Fruit fly (Drosophila melanogaster): ENCODE measurements around the gene Obp8a.

The Obp8a gene

DNA sequence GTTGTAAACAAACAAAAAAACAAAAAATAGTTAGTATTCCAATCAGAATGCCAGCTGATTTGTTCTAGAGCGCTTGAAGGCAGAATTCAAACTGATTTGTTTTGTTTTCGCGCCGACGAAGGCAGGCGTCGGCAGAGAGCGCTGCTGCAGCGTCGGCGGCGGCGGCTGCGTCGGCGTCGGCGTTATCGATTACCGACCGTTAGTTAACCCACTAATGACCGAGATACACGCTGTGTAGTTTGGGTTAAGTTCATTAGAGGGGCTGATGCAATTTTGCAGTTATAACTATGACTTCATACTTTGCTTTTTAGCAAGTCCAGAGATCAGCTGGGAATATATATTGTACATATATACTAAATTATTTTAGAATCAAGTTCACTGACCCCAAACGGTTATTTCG is 8.5 kb downstream of the Obp8a start, which contains the start of gene t:
Gene t, minus strand, starts transcription at position 76 of the 400 bp plus-strand sequence.
- no peak for TF ChIP-seq CG17801 (GFP tag; optimal IDR thresholded peaks at IDR 0.05; ENCODE audit: partially characterized antibody)

dm6 chrX:9224423-9224822 is 9.7 kb downstream of the Obp8a start:
- no peak for TF ChIP-seq CG17801 (GFP tag; optimal IDR thresholded peaks at IDR 0.05; ENCODE audit: partially characterized antibody)

DNA sequence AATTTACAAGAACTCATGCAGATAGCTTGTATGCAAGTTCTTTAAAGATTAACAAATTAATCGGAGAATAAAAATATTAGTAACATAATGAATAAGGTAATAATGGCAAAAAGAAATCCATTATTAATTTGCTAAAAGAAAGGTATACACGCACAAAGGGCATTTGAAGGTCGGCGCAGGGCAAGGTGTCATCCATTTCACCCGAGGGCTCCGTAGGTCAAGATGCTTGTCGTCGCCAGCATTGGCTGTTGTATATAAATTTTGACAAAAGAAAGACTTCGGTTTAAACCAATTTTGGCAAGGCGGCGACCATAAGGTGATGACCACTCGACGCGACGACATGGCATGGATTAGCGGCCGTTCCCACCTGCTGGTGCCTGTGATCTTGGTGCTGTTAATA is 10.5 kb downstream of the Obp8a start, which contains the start of gene CG15370:
Gene CG15370, plus strand, starts transcription at position 301 of the 400 bp plus-strand sequence.
- TF ChIP-seq CG17801 (GFP tag; optimal IDR thresholded peaks at IDR 0.05; ENCODE audit: partially characterized antibody): no peak

- no peak for TF ChIP-seq CG17801 (GFP tag; optimal IDR thresholded peaks at IDR 0.05; ENCODE audit: partially characterized antibody)
Observed at dm6 chrX:9226837-9227236, 12.2 kb downstream of the Obp8a start, which contains the start of gene Gr8a. Gene Gr8a (plus strand): TSS chrX:9227137.

DNA sequence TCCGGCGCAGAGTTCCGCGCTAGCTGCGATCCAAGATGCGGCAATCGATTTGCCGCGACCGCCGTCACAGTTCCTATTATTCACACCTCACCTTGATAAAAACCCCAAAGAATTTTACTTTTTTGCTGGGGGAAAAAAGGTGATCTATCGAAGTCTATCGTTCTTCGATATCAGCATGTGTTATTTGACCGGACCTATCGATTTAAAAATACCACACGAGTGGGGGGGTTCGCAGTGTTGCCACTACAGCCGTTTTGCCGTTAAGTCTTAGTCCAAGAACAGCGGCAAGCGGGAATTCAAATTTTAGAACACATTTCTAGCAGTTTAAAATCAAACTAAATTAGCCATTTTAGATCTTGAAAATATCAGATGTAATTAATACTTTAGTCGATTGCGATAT is 17.5 kb downstream of the Obp8a start, which contains the start of gene CG12121:
Gene CG12121, minus strand, starts transcription at position 180 of the 400 bp plus-strand sequence.
- peak; percentile 35 for TF ChIP-seq CG17801 (GFP tag; optimal IDR thresholded peaks at IDR 0.05; ENCODE audit: partially characterized antibody)

DNA sequence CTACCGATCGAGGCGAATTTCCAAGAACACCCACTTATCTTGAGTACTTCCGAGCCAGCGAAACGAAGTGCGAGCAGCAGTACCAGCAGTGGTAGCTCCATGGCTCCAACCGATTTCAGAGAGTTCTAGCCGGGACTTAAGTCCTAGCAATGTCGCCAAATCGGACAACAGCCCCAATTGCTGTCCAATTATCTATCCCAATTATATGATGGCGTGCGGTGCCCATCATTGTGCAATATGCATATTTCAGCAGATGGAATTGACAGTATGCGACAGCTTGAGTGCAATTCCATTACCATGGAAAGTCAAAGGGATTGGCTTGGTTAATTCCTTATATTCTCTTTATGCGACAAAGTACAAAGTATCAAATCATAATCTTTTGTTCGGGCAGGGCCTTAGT is 21.8 kb downstream of the Obp8a start, which contains the start of gene Ir8a:
Gene Ir8a, minus strand, starts transcription at position 101 of the 400 bp plus-strand sequence.
- no peak for TF ChIP-seq CG17801 (GFP tag; optimal IDR thresholded peaks at IDR 0.05; ENCODE audit: partially characterized antibody)

- TF ChIP-seq CG17801 (GFP tag; optimal IDR thresholded peaks at IDR 0.05; ENCODE audit: partially characterized antibody): peak; percentile 72
Observed at dm6 chrX:9243417-9243884, 28.8 kb downstream of the Obp8a start, which contains the start of the genes mxc and Larp7. Gene mxc (minus strand): TSS chrX:9243467. Gene Larp7 (plus strand): TSS chrX:9243817.

dm6 chrX:9247171-9247783 is 32.6 kb downstream of the Obp8a start, which contains the start of the genes amx and Dsor1:
Gene amx (minus strand): TSS chrX:9247336.
Gene Dsor1 (plus strand): TSS chrX:9247342.
- no peak for TF ChIP-seq CG17801 (GFP tag; optimal IDR thresholded peaks at IDR 0.05; ENCODE audit: partially characterized antibody)

DNA sequence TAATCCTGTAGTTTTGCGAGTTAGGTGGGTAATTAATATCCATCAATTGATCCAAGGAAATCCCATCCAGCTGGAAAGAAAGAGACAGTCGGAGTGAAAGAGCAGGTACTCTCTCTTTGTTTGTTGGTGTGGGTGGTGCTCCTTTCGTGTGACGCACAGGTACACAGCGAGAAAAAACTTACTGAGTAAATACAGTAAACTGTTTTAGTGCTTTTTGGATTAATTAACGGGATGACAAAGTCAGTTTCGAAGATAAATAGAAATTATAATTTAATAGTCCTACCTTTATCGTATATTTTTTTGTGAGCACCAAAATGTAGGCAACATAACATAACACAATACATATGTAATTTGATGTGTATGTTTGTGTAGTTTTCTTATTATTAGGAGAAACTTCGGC is 33.4 kb downstream of the Obp8a start:
- no peak for TF ChIP-seq CG17801 (GFP tag; optimal IDR thresholded peaks at IDR 0.05; ENCODE audit: partially characterized antibody)

- peak; percentile 62 for TF ChIP-seq CG17801 (GFP tag; optimal IDR thresholded peaks at IDR 0.05; ENCODE audit: partially characterized antibody)
Observed at dm6 chrX:9250161-9250831, 35.6 kb downstream of the Obp8a start, which contains the start of gene CG17754. Gene CG17754 (plus strand): TSS chrX:9250420.

DNA sequence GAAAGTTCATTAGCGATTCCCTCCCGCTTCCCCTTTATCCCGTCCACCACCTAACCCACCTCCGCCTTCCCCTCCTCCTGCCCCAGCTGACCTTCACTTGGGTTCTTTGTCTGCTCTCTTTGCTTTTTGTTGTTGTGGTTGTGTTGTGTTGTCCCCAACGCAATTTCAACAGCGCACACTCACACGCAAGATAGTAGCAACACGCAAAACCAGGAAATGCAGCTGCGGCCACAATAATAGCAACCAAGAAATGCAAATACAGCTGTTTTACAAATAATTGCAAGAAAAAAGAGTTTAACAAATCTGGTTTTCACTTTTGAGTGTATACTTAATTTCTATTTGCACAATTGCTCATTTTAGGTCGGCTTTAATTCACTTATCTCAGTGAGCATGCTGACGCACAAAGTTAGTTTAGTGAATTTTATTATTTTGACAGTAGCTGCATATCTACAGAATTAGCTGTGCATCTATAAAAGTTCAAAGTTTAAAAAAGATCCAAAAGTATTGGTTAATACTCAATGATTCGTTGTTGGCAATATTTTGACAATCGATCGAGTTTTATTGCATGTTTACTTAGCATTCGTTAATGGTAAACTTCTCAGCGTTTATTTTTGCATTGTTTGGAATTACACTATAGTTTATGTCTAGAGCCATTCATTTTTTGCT is 36.7 kb downstream of the Obp8a start:
- no peak for TF ChIP-seq CG17801 (GFP tag; optimal IDR thresholded peaks at IDR 0.05; ENCODE audit: partially characterized antibody)

DNA sequence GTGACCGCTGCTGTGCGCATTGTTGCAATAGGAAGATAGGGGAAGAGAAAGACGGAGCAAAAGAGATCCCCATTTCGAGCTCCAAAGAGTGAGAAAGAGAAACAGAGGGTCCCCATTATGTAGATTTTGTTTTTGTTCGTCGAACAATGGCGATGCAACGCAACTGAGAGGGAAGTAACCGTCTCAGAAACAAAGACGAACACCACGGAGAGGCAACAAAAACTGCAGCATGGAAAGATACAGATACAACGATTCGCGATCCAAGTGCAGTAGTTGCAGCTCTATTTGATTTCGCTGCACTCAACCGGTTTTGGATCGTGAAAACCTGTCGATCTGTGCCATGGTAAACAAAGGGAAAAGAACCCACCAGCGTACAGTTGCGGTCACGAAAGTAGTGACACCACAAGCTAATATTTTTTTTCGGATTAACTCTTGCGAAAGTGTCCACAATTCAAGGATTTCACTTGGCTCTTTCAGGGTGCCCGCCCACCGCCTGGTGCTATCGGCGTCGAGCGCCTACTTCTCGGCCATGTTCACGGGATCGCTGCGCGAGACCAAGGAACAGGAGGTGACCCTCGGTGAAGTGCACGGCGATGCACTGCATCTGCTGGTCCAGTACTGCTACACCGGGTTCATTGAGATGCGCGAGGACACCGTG is 37.5 kb downstream of the Obp8a start:
- TF ChIP-seq CG17801 (GFP tag; optimal IDR thresholded peaks at IDR 0.05; ENCODE audit: partially characterized antibody): no peak

DNA sequence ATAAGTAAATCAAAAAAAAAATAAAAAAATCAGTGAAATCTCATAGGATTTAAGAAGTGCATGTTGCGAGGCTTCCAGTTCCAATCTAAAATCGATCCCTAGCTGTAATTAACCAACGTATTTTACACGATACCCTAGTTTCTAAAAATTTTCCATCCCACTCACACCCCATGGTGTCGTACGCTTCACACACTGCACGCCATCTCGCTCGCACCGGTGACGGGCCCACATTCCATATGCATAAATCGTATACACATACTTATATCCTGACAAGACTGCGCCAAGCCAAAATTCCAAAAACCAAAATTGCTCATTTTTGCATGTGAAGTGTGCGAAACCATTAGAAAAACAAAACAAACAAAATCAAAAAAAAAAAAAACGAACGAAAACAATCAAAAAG is 40.3 kb downstream of the Obp8a start:
- TF ChIP-seq CG17801 (GFP tag; optimal IDR thresholded peaks at IDR 0.05; ENCODE audit: partially characterized antibody): no peak

DNA sequence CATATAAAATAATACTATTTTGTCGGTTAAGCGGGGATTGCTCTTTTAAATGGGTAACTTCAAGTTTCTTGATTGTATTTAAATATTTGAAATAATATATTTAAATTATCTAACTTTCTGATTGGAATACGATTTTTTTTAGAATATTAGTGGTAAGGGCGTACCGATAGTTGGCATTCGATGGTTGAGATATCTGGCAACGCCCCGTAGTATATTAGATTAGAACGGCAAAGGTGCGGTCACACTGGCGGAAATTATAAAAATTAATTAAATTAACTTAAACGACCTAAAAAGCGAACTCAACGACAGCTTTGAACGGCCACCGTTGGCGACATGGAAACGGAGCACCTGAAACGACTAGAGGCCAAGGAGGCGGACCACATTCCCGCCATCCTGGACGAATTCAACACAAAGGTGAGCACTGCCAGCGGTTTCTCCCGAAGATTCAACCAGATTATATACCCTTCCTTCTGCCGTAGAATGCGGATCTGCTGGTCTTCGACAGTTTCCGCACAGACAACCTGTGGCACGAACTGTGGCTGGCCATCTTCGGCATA is 41.4 kb downstream of the Obp8a start, which contains the start of gene ric8a:
Gene ric8a, plus strand, starts transcription at position 205 of the 557 bp plus-strand sequence.
- peak; percentile 34 for TF ChIP-seq CG17801 (GFP tag; optimal IDR thresholded peaks at IDR 0.05; ENCODE audit: partially characterized antibody)

All from ovary, adult (tissue).